Fruit fly (Drosophila melanogaster): Measurements from ENCODE around the gene daw.
A peak's percentile ranks its signal among the peaks of the same experiment; 100 is the strongest.

Gene daw

dm6 chr2L:2757930-2758556 lies 47.0 kb upstream of the daw start (continued):
- peak; percentile 10 for TF ChIP-seq lab (GFP tag; optimal IDR thresholded peaks at IDR 0.05)
- no peak for TF ChIP-seq ems (GFP tag; optimal IDR thresholded peaks at IDR 0.05)
- no peak for TF ChIP-seq zfh1 (GFP tag; IDR thresholded peaks at IDR 0.05)
- no peak for TF ChIP-seq Trl (optimal IDR thresholded peaks at IDR 0.05)
- no peak for TF ChIP-seq Trl (GFP tag; optimal IDR thresholded peaks at IDR 0.05)
- TF ChIP-seq CG10959 (GFP tag; IDR thresholded peaks at IDR 0.05): no peak
- TF ChIP-seq chn (GFP tag; optimal IDR thresholded peaks at IDR 0.05): no peak
- TF ChIP-seq hbn (GFP tag; IDR thresholded peaks at IDR 0.05; ENCODE audit: partially characterized antibody): no peak
- peak; percentile 86 for TF ChIP-seq Ets65A (GFP tag)
- no peak for TF ChIP-seq Sin3A (optimal IDR thresholded peaks at IDR 0.05)

- TF ChIP-seq CG11560 (tag; IDR thresholded peaks at IDR 0.05): peak; percentile 88
- TF ChIP-seq CG12769 (tag; optimal IDR thresholded peaks at IDR 0.05): peak; percentile 90
- no peak for TF ChIP-seq CkIIα-i1 (GFP tag; IDR thresholded peaks at IDR 0.05)
- TF ChIP-seq Hr39 (optimal IDR thresholded peaks at IDR 0.05): no peak
- TF ChIP-seq Xbp1 (GFP tag; optimal IDR thresholded peaks at IDR 0.05): peak; percentile 94
- peak; percentile 72; the same call in 1 of the 2 replicates for TF ChIP-seq sim (GFP tag; IDR thresholded peaks at IDR 0.05)
- TF ChIP-seq CG11093 (GFP tag; IDR thresholded peaks at IDR 0.05): peak; percentile 91
- peak; percentile 68 for TF ChIP-seq pb (GFP tag; optimal IDR thresholded peaks at IDR 0.05)
- peak; percentile 80 for TF ChIP-seq Oli (tag; optimal IDR thresholded peaks at IDR 0.05)
- TF ChIP-seq HLH4C (GFP tag; IDR thresholded peaks at IDR 0.05; ENCODE audit: partially characterized antibody): peak; percentile 95
- TF ChIP-seq CG7556 (GFP tag; optimal IDR thresholded peaks at IDR 0.05): peak; percentile 91
- peak; percentile 91 for TF ChIP-seq gt (GFP tag; IDR thresholded peaks at IDR 0.05)
- TF ChIP-seq CG42726 (GFP tag; IDR thresholded peaks at IDR 0.05; ENCODE audit: partially characterized antibody): peak; percentile 85
- peak; percentile 90 for TF ChIP-seq bab2 (GFP tag; optimal IDR thresholded peaks at IDR 0.05)
- peak; percentile 91 for TF ChIP-seq CG11504 (tag; optimal IDR thresholded peaks at IDR 0.05)
- TF ChIP-seq Pdp1 (GFP tag; optimal IDR thresholded peaks at IDR 0.05): peak; percentile 86 to 88
- peak; percentile 69 for TF ChIP-seq CG15011 (GFP tag; optimal IDR thresholded peaks at IDR 0.05)
- TF ChIP-seq fd64A (GFP tag; optimal IDR thresholded peaks at IDR 0.05): peak; percentile 24
- TF ChIP-seq CG8924 (tag; optimal IDR thresholded peaks at IDR 0.05): peak; percentile 92
- TF ChIP-seq unc-4 (GFP tag; IDR thresholded peaks at IDR 0.05; ENCODE audit: partially characterized antibody): peak; percentile 99
- peak; percentile 94 for TF ChIP-seq CG17361 (GFP tag; IDR thresholded peaks at IDR 0.05)
- TF ChIP-seq CG1233 (GFP tag; optimal IDR thresholded peaks at IDR 0.05): peak; percentile 88
- TF ChIP-seq CG6175 (GFP tag; IDR thresholded peaks at IDR 0.05): peak; percentile 80
- peak in 1 of 3 experiments; percentile 81 for TF ChIP-seq Stat92E (GFP tag; optimal IDR thresholded peaks at IDR 0.05)
- peak; percentile 94 for TF ChIP-seq ci (GFP tag; IDR thresholded peaks at IDR 0.05)
- TF ChIP-seq Kr (GFP tag; optimal IDR thresholded peaks at IDR 0.05): no peak
- peak; percentile 83 for TF ChIP-seq Camta (GFP tag; optimal IDR thresholded peaks at IDR 0.05)
- TF ChIP-seq az2 (GFP tag; optimal IDR thresholded peaks at IDR 0.05): peak; percentile 88
- TF ChIP-seq stwl (tag; optimal IDR thresholded peaks at IDR 0.05): peak; percentile 77
- peak; percentile 93 for TF ChIP-seq CG32532 (GFP tag; IDR thresholded peaks at IDR 0.05)
- TF ChIP-seq CG11398 (GFP tag; optimal IDR thresholded peaks at IDR 0.05): peak; percentile 30
- TF ChIP-seq HLHmδ (GFP tag; optimal IDR thresholded peaks at IDR 0.05): no peak
- peak; percentile 96 for TF ChIP-seq slbo (GFP tag; IDR thresholded peaks at IDR 0.05)
- peak; percentile 84 for TF ChIP-seq CG31224 (GFP tag; IDR thresholded peaks at IDR 0.05)
- peak; percentile 73 for TF ChIP-seq CG6254 (GFP tag; optimal IDR thresholded peaks at IDR 0.05)
- TF ChIP-seq Hr3 (GFP tag; optimal IDR thresholded peaks at IDR 0.05): peak; percentile 91
- peak; percentile 93 for TF ChIP-seq E2f1 (GFP tag; IDR thresholded peaks at IDR 0.05)
- peak; percentile 72 for TF ChIP-seq dm (GFP tag; optimal IDR thresholded peaks at IDR 0.05)
- peak; percentile 86 for TF ChIP-seq pho (GFP tag; optimal IDR thresholded peaks at IDR 0.05)
- TF ChIP-seq CG32767 (GFP tag; IDR thresholded peaks at IDR 0.05): peak; percentile 83; the same call in 1 of the 2 replicates
These were observed 45.4 kb upstream of the daw start, which contains the start of the genes HemK2, Snapin and Tnpo-SR for dm6 chr2L:2759654-2760053. TSS of gene HemK2 (minus strand) at chr2L:2759677. TSS of gene Snapin (minus strand) at chr2L:2759677. TSS of gene Tnpo-SR (plus strand) at chr2L:2759924.

Data from whole organism, embryonic.